Worm (Caenorhabditis elegans) whole organism, L3 larva: ENCODE results near the gene cct-1.

Experiments
- ZK546.5 ChIP-seq: sonication (generic microtip); optimal IDR thresholded peaks from 2 replicates; lab custom pipeline; 2017; ENCODE audit warnings: missing biosample characterization, missing genetic modification characterization
- aly-2 ChIP-seq: fragments of 150-350 bp; optimal IDR thresholded peaks from 2 replicates; lab custom pipeline; 2014; ENCODE audit warnings: missing biosample characterization, missing genetic modification characterization
- egl-27 ChIP-seq: sonication (generic microtip); optimal IDR thresholded peaks from 4 replicates; lab custom pipeline; 2017; ENCODE audit warnings: missing biosample characterization, missing genetic modification reagents, missing genetic modification characterization
- elt-1 ChIP-seq: fragments of 150-350 bp; optimal IDR thresholded peaks from 2 replicates; lab custom pipeline; 2014; ENCODE audit warnings: missing biosample characterization, missing genetic modification characterization
- elt-3 ChIP-seq, 3 experiments: fragments of 150-350 bp in 1 of 3; sonication (generic microtip) in 2 of 3; optimal IDR thresholded peaks; 2 replicates in 2 of 3; 4 replicates in 1 of 3; lab custom pipeline; 2014 to 2017; ENCODE audit warnings: missing biosample characterization in 3 of 3, missing genetic modification characterization in 3 of 3
- fkh-2 ChIP-seq: fragments of 150-350 bp; optimal IDR thresholded peaks from 2 replicates; lab custom pipeline; 2014; ENCODE audit warnings: missing biosample characterization, missing genetic modification reagents, missing genetic modification characterization
- lin-39 ChIP-seq: fragments of 150-350 bp; optimal IDR thresholded peaks from 2 replicates; lab custom pipeline; 2018; ENCODE audit warnings: missing biosample characterization, missing genetic modification reagents, missing genetic modification characterization
- nfya-1 ChIP-seq: sonication (generic microtip); optimal IDR thresholded peaks from 2 replicates; lab custom pipeline; 2017; ENCODE audit warnings: missing genetic modification characterization, mild to moderate bottlenecking, missing compliant biosample characterization, antibody characterized with exemption, moderate library complexity; ENCODE audit not compliant: insufficient read depth
- nhr-77 ChIP-seq: fragments of 150-350 bp; optimal IDR thresholded peaks from 2 replicates; lab custom pipeline; 2014; ENCODE audit warnings: missing biosample characterization, missing genetic modification characterization
- tbx-2 ChIP-seq: sonication (generic microtip); optimal IDR thresholded peaks from 2 replicates; lab custom pipeline; 2016; ENCODE audit warnings: mild to moderate bottlenecking, missing genetic modification characterization, missing compliant biosample characterization

- TF ChIP-seq elt-1 (tag; lab: Kevin White, UChicago) (no peak), ZK546.5 (tag; lab: Kevin White, UChicago) (no peak), elt-3 (tag; optimal IDR thresholded peaks at IDR 0.05; lab: Kevin White, UChicago) (no peak), nfya-1 (tag; lab: Kevin White, UChicago) (peak; percentile 1), lin-39 (tag; lab: Kevin White, UChicago) (no peak), egl-27 (no peak), aly-2 (tag; lab: Kevin White, UChicago) (no peak), tbx-2 (tag; lab: Kevin White, UChicago) (no peak), nhr-77 (tag; lab: Kevin White, UChicago) (no peak), fkh-2 (no peak)
These were observed 37.2 kb downstream of the cct-1 start, which contains the start of gene dab-1 for ce11 chrII:8222309-8223065.
